In genomic region chrIV:7845585-7845984, ce11 we compare ENCODE assay signal across 5 worm cellular contexts.
TF ChIP-seq lines count a peak whose summit lies in the region.

No protein-coding gene starts in this region.

TF ChIP-seq in whole organism, L1 larva, 84 proteins besides CTCF, POLR2A, EP300 and RAD21 (continues in another document):
- TF ChIP-seq lin-35 (GFP tag; optimal IDR thresholded peaks at IDR 0.05; lab: Kevin White, UChicago) (peak; percentile 69 to 74), C34B4.2 (tag; optimal IDR thresholded peaks at IDR 0.05; lab: Kevin White, UChicago) (no peak), mdl-1 (tag; optimal IDR thresholded peaks at IDR 0.05; lab: Kevin White, UChicago) (peak in 1 of 2 experiments; percentile 81), jun-1 (tag; optimal IDR thresholded peaks at IDR 0.05; lab: Kevin White, UChicago) (peak; percentile 19), elt-3 (tag; optimal IDR thresholded peaks at IDR 0.05; lab: Kevin White, UChicago) (peak in 3 of 6 experiments; percentile 22 to 31 (median 31)), elt-2 (tag; optimal IDR thresholded peaks at IDR 0.05; lab: Kevin White, UChicago) (peak; percentile 30), lin-39 (tag; optimal IDR thresholded peaks at IDR 0.05; lab: Kevin White, UChicago) (no peak), egl-27 (tag; optimal IDR thresholded peaks at IDR 0.05; lab: Kevin White, UChicago) (peak in 1 of 2 experiments; percentile 18), ceh-63 (GFP tag; optimal IDR thresholded peaks at IDR 0.05; lab: Kevin White, UChicago) (no peak), unc-130 (tag; optimal IDR thresholded peaks at IDR 0.05; lab: Kevin White, UChicago) (no peak), lin-14 (GFP tag; optimal IDR thresholded peaks at IDR 0.05; lab: Kevin White, UChicago) (peak; percentile 96), pax-3 (tag; optimal IDR thresholded peaks at IDR 0.05; lab: Kevin White, UChicago) (peak; percentile 46), ceh-8 (GFP tag; optimal IDR thresholded peaks at IDR 0.05; lab: Kevin White, UChicago) (peak; percentile 51), unc-30 (tag; optimal IDR thresholded peaks at IDR 0.05; lab: Kevin White, UChicago) (no peak), ama-1 (optimal IDR thresholded peaks at IDR 0.05; lab: Kevin White, UChicago) (no peak), snpc-4 (tag; optimal IDR thresholded peaks at IDR 0.05; lab: Kevin White, UChicago) (peak; percentile 43), lin-13 (GFP tag; optimal IDR thresholded peaks at IDR 0.05; lab: Kevin White, UChicago) (peak; percentile 32), mep-1 (tag; optimal IDR thresholded peaks at IDR 0.05; lab: Kevin White, UChicago) (peak; percentile 65)

TF ChIP-seq in whole organism, L3 larva, 47 proteins besides CTCF, POLR2A, EP300 and RAD21 (continues in another document):
- TF ChIP-seq fos-1 (tag; optimal IDR thresholded peaks at IDR 0.05; lab: Kevin White, UChicago) (no peak), ceh-16 (tag; optimal IDR thresholded peaks at IDR 0.05; lab: Kevin White, UChicago) (no peak), nhr-43 (tag; optimal IDR thresholded peaks at IDR 0.05; lab: Kevin White, UChicago; ENCODE audit: poor library complexity, severe bottlenecking) (peak; percentile 39), unc-62 (GFP tag; optimal IDR thresholded peaks at IDR 0.05; lab: Kevin White, UChicago) (no peak), elt-3 (tag; optimal IDR thresholded peaks at IDR 0.05; lab: Kevin White, UChicago) (no peak), daf-12 (tag; optimal IDR thresholded peaks at IDR 0.05; lab: Kevin White, UChicago) (no peak), egl-5 (tag; optimal IDR thresholded peaks at IDR 0.05; lab: Kevin White, UChicago) (no peak), nhr-25 (tag; optimal IDR thresholded peaks at IDR 0.05; lab: Kevin White, UChicago) (peak; percentile 74), ztf-4 (tag; optimal IDR thresholded peaks at IDR 0.05; lab: Kevin White, UChicago) (no peak), mml-1 (tag; optimal IDR thresholded peaks at IDR 0.05; lab: Kevin White, UChicago) (no peak), unc-39 (tag; optimal IDR thresholded peaks at IDR 0.05; lab: Kevin White, UChicago) (no peak), ama-1 (optimal IDR thresholded peaks at IDR 0.05; lab: Kevin White, UChicago) (peak; percentile 47), nhr-67 (tag; optimal IDR thresholded peaks at IDR 0.05; lab: Kevin White, UChicago) (no peak), pqm-1 (tag; optimal IDR thresholded peaks at IDR 0.05; lab: Kevin White, UChicago) (peak; percentile 16), ztf-11 (tag; optimal IDR thresholded peaks at IDR 0.05; lab: Kevin White, UChicago) (no peak), fkh-10 (GFP tag; optimal IDR thresholded peaks at IDR 0.05; lab: Kevin White, UChicago) (no peak), nhr-76 (tag; optimal IDR thresholded peaks at IDR 0.05; lab: Kevin White, UChicago) (no peak), nhr-28 (tag; optimal IDR thresholded peaks at IDR 0.05; lab: Kevin White, UChicago) (no peak), fkh-2 (tag; optimal IDR thresholded peaks at IDR 0.05; lab: Kevin White, UChicago) (no peak), elt-1 (tag; optimal IDR thresholded peaks at IDR 0.05; lab: Kevin White, UChicago) (peak; percentile 11)

TF ChIP-seq in whole organism, early embryonic, 17 proteins besides CTCF, POLR2A, EP300 and RAD21:
- peak; percentile 76 for TF ChIP-seq aly-1 (tag; optimal IDR thresholded peaks at IDR 0.05; lab: Kevin White, UChicago)
- TF ChIP-seq hmg-4 (GFP tag; optimal IDR thresholded peaks at IDR 0.05; lab: Kevin White, UChicago): peak; percentile 91
- no peak for TF ChIP-seq hmbx-1 (tag; optimal IDR thresholded peaks at IDR 0.05; lab: Kevin White, UChicago)
- TF ChIP-seq hnd-1 (tag; optimal IDR thresholded peaks at IDR 0.05; lab: Kevin White, UChicago): no peak
- TF ChIP-seq pes-1 (GFP tag; IDR thresholded peaks at IDR 0.05; lab: Robert Waterston, UW): no peak
- no peak for TF ChIP-seq ama-1 (optimal IDR thresholded peaks at IDR 0.05; lab: Kevin White, UChicago)
- no peak for TF ChIP-seq ceh-13 (GFP tag; optimal IDR thresholded peaks at IDR 0.05; lab: Kevin White, UChicago)
- TF ChIP-seq ets-7 (tag; optimal IDR thresholded peaks at IDR 0.05; lab: Kevin White, UChicago): peak; percentile 17
- TF ChIP-seq B0310.2 (tag; optimal IDR thresholded peaks at IDR 0.05; lab: Kevin White, UChicago): no peak
- TF ChIP-seq tra-4 (tag; optimal IDR thresholded peaks at IDR 0.05; lab: Kevin White, UChicago): no peak
- TF ChIP-seq tbx-11 (GFP tag; IDR thresholded peaks at IDR 0.05; lab: Robert Waterston, UW): 0 out of 2 replicates have a peak, but pooled peaks have one; percentile 15
- TF ChIP-seq sea-1 (GFP tag; conservative IDR thresholded peaks at IDR 0.05; lab: Robert Waterston, UW): 0 out of 2 replicates have a peak, but pooled peaks have one; percentile 48
- peak; percentile 36 for TF ChIP-seq ceh-36 (tag; optimal IDR thresholded peaks at IDR 0.05; lab: Kevin White, UChicago)
- TF ChIP-seq flt-1 (GFP tag; IDR thresholded peaks at IDR 0.05; lab: Robert Waterston, UW): no peak
- TF ChIP-seq F13C5.2 (tag; optimal IDR thresholded peaks at IDR 0.05; lab: Kevin White, UChicago): peak; percentile 78
- no peak for TF ChIP-seq scrt-1 (GFP tag; IDR thresholded peaks at IDR 0.05; lab: Robert Waterston, UW)
- TF ChIP-seq tbx-37 (GFP tag; conservative IDR thresholded peaks at IDR 0.05; lab: Robert Waterston, UW): 0 out of 2 replicates have a peak, but pooled peaks have one; percentile 14

TF ChIP-seq in whole organism, midembryonic, 9 proteins besides CTCF, POLR2A, EP300 and RAD21:
- TF ChIP-seq ref-1 (GFP tag; conservative IDR thresholded peaks at IDR 0.05; lab: Robert Waterston, UW) (no peak; the same call in 1 of the 2 replicates), ztf-29 (GFP tag; IDR thresholded peaks at IDR 0.05; lab: Robert Waterston, UW) (0 out of 2 replicates have a peak, but pooled peaks have one; percentile 42), cog-1 (tag; optimal IDR thresholded peaks at IDR 0.05; lab: Kevin White, UChicago) (peak; percentile 80), tab-1 (GFP tag; IDR thresholded peaks at IDR 0.05; lab: Robert Waterston, UW) (no peak), ztf-23 (GFP tag; IDR thresholded peaks at IDR 0.05; lab: Robert Waterston, UW) (0 out of 2 replicates have a peak, but pooled peaks have one; percentile 50)

TF ChIP-seq in whole organism, young adult, 124 proteins besides CTCF, POLR2A, EP300 and RAD21 (continues in another document):
- TF ChIP-seq hmg-20 (GFP tag; IDR thresholded peaks at IDR 0.05; lab: Robert Waterston, UW) (no peak), pbrm-1 (GFP tag; IDR thresholded peaks at IDR 0.05; lab: Robert Waterston, UW) (peak; percentile 55), Y67H2A.10 (GFP tag; conservative IDR thresholded peaks at IDR 0.05; lab: Robert Waterston, UW) (no peak), hlh-26 (GFP tag; conservative IDR thresholded peaks at IDR 0.05; lab: Robert Waterston, UW) (no peak), lin-26 (GFP tag; IDR thresholded peaks at IDR 0.05; lab: Robert Waterston, UW) (peak; percentile 22; the same call in 1 of the 2 replicates), F57C9.4 (tag; optimal IDR thresholded peaks at IDR 0.05; lab: Kevin White, UChicago) (no peak), nhr-179 (tag; optimal IDR thresholded peaks at IDR 0.05; lab: Kevin White, UChicago) (no peak), athp-1 (tag; optimal IDR thresholded peaks at IDR 0.05; lab: Kevin White, UChicago) (no peak), F49E8.2 (tag; optimal IDR thresholded peaks at IDR 0.05; lab: Kevin White, UChicago; ENCODE audit: insufficient read depth) (no peak), ets-4 (GFP tag; optimal IDR thresholded peaks at IDR 0.05; lab: Kevin White, UChicago) (no peak), ceh-91 (GFP tag; IDR thresholded peaks at IDR 0.05; lab: Robert Waterston, UW) (no peak), C17E4.6 (GFP tag; IDR thresholded peaks at IDR 0.05; lab: Robert Waterston, UW) (no peak), let-607 (tag; optimal IDR thresholded peaks at IDR 0.05; lab: Kevin White, UChicago) (peak in 1 of 2 experiments; percentile 38), zim-3 (tag; optimal IDR thresholded peaks at IDR 0.05; lab: Kevin White, UChicago) (no peak), atf-7 (tag; optimal IDR thresholded peaks at IDR 0.05; lab: Kevin White, UChicago) (peak; percentile 33), egrh-3 (GFP tag; IDR thresholded peaks at IDR 0.05; lab: Robert Waterston, UW) (peak; percentile 75), let-526 (GFP tag; IDR thresholded peaks at IDR 0.05; lab: Robert Waterston, UW) (no peak), madf-10 (tag; optimal IDR thresholded peaks at IDR 0.05; lab: Kevin White, UChicago) (peak; percentile 48), dpff-1 (tag; optimal IDR thresholded peaks at IDR 0.05; lab: Kevin White, UChicago) (no peak), ztf-18 (tag; optimal IDR thresholded peaks at IDR 0.05; lab: Kevin White, UChicago) (peak; percentile 39), akir-1 (GFP tag; optimal IDR thresholded peaks at IDR 0.05; lab: Kevin White, UChicago) (no peak), egl-18 (GFP tag; IDR thresholded peaks at IDR 0.05; lab: Robert Waterston, UW) (no peak), nfya-2 (GFP tag; IDR thresholded peaks at IDR 0.05; lab: Robert Waterston, UW) (no peak), C06A6.2 (GFP tag; conservative IDR thresholded peaks at IDR 0.05; lab: Robert Waterston, UW) (no peak), unc-62 (GFP tag; optimal IDR thresholded peaks at IDR 0.05; lab: Kevin White, UChicago) (no peak), lsl-1 (GFP tag; optimal IDR thresholded peaks at IDR 0.05; lab: Kevin White, UChicago) (no peak), T07F8.4 (tag; optimal IDR thresholded peaks at IDR 0.05; lab: Kevin White, UChicago) (no peak), snpc-1.3 (tag; optimal IDR thresholded peaks at IDR 0.05; lab: Kevin White, UChicago; ENCODE audit: insufficient read depth) (no peak), tbx-9 (tag; optimal IDR thresholded peaks at IDR 0.05; lab: Kevin White, UChicago; ENCODE audit: borderline replicate concordance) (no peak), cebp-2 (GFP tag; IDR thresholded peaks at IDR 0.05; lab: Robert Waterston, UW) (no peak), F39B2.1 (GFP tag; IDR thresholded peaks at IDR 0.05; lab: Robert Waterston, UW) (no peak), bed-2 (GFP tag; IDR thresholded peaks at IDR 0.05; lab: Robert Waterston, UW) (no peak), him-1 (tag; optimal IDR thresholded peaks at IDR 0.05; lab: Kevin White, UChicago) (no peak), hlh-12 (tag; optimal IDR thresholded peaks at IDR 0.05; lab: Kevin White, UChicago) (no peak), aptf-3 (GFP tag; IDR thresholded peaks at IDR 0.05; lab: Robert Waterston, UW) (no peak), ztf-25 (GFP tag; IDR thresholded peaks at IDR 0.05; lab: Robert Waterston, UW) (no peak), ztf-3 (GFP tag; optimal IDR thresholded peaks at IDR 0.05; lab: Kevin White, UChicago) (no peak), ztf-26 (tag; optimal IDR thresholded peaks at IDR 0.05; lab: Kevin White, UChicago) (peak; percentile 69), K11D2.4 (GFP tag; IDR thresholded peaks at IDR 0.05; lab: Robert Waterston, UW) (0 out of 2 replicates have a peak, but pooled peaks have one; percentile 24), madf-3 (GFP tag; IDR thresholded peaks at IDR 0.05; lab: Robert Waterston, UW) (no peak)

Comparison
In these comparisons a context has a peak if more than half of its experiments do, and no peak if none do; other contexts are left out.
1. Of the 8 proteins assayed by ChIP-seq in both whole organism, young adult and whole organism, L1 larva: peak only in whole organism, young adult: none; only in whole organism, L1 larva: dpl-1 and efl-1; in both: nhr-90 and snpc-4; in neither: 3; mixed calls (peak in some experiments, not most) for 1.